Worm (Caenorhabditis elegans) whole organism, midembryonic: ENCODE results near the gene hpo-10.

Experiments used
- T22C8.4 ChIP-seq: fragments of 200-800 bp; sonication (Bioruptor generic); IDR thresholded peaks from 2 replicates; pipeline ENCODE4 v1.3.6; 2022; ENCODE audit warnings: missing genetic modification characterization, missing compliant biosample characterization
- cog-1 ChIP-seq: sonication (generic microtip); optimal IDR thresholded peaks from 2 replicates; lab custom pipeline; 2016; ENCODE audit warnings: missing genetic modification characterization, missing compliant biosample characterization
- flt-1 ChIP-seq: fragments of 200-800 bp; sonication (Bioruptor generic); IDR thresholded peaks from 2 replicates; pipeline ENCODE4 v1.3.6; 2022; ENCODE audit warnings: missing genetic modification characterization, missing compliant biosample characterization
- klf-2 ChIP-seq: fragments of 200-800 bp; sonication (Bioruptor generic); conservative IDR thresholded peaks from 2 replicates; pipeline ENCODE4 v1.3.6; 2022; ENCODE audit warnings: missing genetic modification reagents, missing genetic modification characterization, missing compliant biosample characterization
- med-1 ChIP-seq: sonication (generic microtip); optimal IDR thresholded peaks from 2 replicates; lab custom pipeline; 2017; ENCODE audit warnings: missing genetic modification characterization, mild to moderate bottlenecking, missing compliant biosample characterization, antibody characterized with exemption, missing genetic modification reagents; ENCODE audit not compliant: insufficient read depth
- ref-1 ChIP-seq: fragments of 200-800 bp; sonication (Bioruptor generic); conservative IDR thresholded peaks from 2 replicates; pipeline ENCODE4 v1.3.6; 2022; ENCODE audit warnings: missing genetic modification reagents, missing genetic modification characterization, missing compliant biosample characterization
- tab-1 ChIP-seq: fragments of 200-800 bp; sonication (Bioruptor generic); IDR thresholded peaks from 2 replicates; pipeline ENCODE4 v1.3.6; 2022; ENCODE audit warnings: missing genetic modification characterization, missing compliant biosample characterization
- ztf-23 ChIP-seq: fragments of 200-800 bp; sonication (Bioruptor generic); IDR thresholded peaks from 2 replicates; pipeline ENCODE4 v1.3.6; 2022; ENCODE audit warnings: missing genetic modification reagents, missing genetic modification characterization, missing compliant biosample characterization

DNA sequence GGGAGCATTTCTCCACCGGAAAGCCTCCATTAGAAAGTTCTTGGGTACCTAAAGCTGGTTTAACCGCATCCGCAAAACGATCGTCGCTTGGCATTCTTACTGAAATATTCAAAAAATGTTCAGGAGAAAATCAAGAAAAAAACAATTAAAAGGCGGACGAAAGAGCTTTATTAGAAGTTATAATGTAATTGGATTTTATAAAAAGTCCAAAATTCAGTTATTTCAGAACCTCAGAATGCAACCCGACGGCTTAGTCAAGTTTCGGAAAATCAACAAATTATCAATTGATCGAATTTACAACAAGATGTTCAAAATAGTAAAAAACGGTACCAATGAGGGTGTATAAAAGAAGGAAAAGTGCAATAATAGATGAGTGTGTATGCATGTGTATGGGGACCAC, 16.6 kb downstream of the hpo-10 start, which contains the start of gene pxl-1:
- no peak for TF ChIP-seq tab-1 (GFP tag; lab: Robert Waterston, UW)
- no peak for TF ChIP-seq med-1 (GFP tag; lab: Kevin White, UChicago)
- no peak for TF ChIP-seq ztf-23 (GFP tag; lab: Robert Waterston, UW)
- no peak for TF ChIP-seq ref-1 (GFP tag; lab: Robert Waterston, UW)
- TF ChIP-seq T22C8.4: no peak
- no peak for TF ChIP-seq cog-1
- TF ChIP-seq klf-2 (GFP tag; lab: Robert Waterston, UW): no peak
- TF ChIP-seq flt-1 (GFP tag; lab: Robert Waterston, UW): no peak
